1 fruit fly cellular context compared by ENCODE assay signal in the genomic region with DNA sequence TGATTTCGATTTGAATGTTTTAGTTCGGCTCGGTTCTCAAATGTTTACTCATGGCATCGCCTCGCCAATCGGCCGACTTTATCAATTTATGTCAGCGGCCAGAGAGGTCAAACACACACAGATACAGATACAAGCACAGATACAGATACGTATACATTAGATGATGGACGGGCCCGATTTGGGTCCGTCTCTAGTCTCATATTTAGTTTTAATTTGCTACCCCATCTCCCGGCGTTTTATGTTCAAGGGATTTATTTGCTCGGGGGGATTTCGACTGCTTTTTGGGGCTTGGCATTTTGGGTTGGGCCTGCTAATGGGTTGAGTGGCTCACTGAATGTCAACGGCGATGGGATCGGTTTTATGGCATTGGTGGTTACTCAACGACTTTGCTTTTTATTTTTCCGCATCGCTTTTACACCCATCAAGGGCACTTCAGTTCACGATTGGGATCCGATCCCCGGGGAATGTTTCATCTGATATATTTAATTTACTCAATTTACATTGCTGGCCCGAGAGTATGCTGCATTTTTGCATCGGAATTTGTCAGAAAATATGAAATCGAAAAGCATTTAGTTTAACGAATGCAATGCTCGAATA.
TF ChIP-seq lines count a peak whose summit lies in the region.

No protein-coding gene starts in this region.

TF ChIP-seq in whole organism, embryonic, 481 proteins besides CTCF, POLR2A, EP300 and RAD21 (continued from another document):
- TF ChIP-seq ara (GFP tag; IDR thresholded peaks at IDR 0.05; lab: Robert Waterston, UW) (no peak), CG12236 (GFP tag; optimal IDR thresholded peaks at IDR 0.05; lab: Kevin White, UChicago) (no peak), Pdp1 (GFP tag; optimal IDR thresholded peaks at IDR 0.05; lab: Kevin White, UChicago) (peak in 1 of 2 experiments; percentile 81), ken (GFP tag; IDR thresholded peaks at IDR 0.05; lab: Robert Waterston, UW) (no peak), Hmx (GFP tag; optimal IDR thresholded peaks at IDR 0.05; lab: Kevin White, UChicago) (no peak), CG15479 (GFP tag; optimal IDR thresholded peaks at IDR 0.05; lab: Kevin White, UChicago) (no peak), Hr78 (GFP tag; optimal IDR thresholded peaks at IDR 0.05; lab: Kevin White, UChicago) (peak in 1 of 2 experiments; percentile 82), Med (GFP tag; lab: Kevin White, UChicago) (peak; percentile 13), Sox102F (GFP tag; optimal IDR thresholded peaks at IDR 0.05; lab: Kevin White, UChicago) (no peak), CG13894 (tag; optimal IDR thresholded peaks at IDR 0.05; lab: Kevin White, UChicago) (peak; percentile 8), Dip2 (GFP tag; IDR thresholded peaks at IDR 0.05; lab: Robert Waterston, UW) (no peak), ase (GFP tag; IDR thresholded peaks at IDR 0.05; lab: Robert Waterston, UW) (no peak), Asciz (GFP tag; optimal IDR thresholded peaks at IDR 0.05; lab: Kevin White, UChicago) (no peak), CG33557 (GFP tag; optimal IDR thresholded peaks at IDR 0.05; lab: Kevin White, UChicago) (no peak), Sry-δ (GFP tag; optimal IDR thresholded peaks at IDR 0.05; lab: Kevin White, UChicago) (no peak), Adf1 (GFP tag; IDR thresholded peaks at IDR 0.05; lab: Robert Waterston, UW) (no peak), CG3995 (GFP tag; optimal IDR thresholded peaks at IDR 0.05; lab: Kevin White, UChicago) (no peak), corto (GFP tag; optimal IDR thresholded peaks at IDR 0.05; lab: Kevin White, UChicago) (no peak), tin (GFP tag; optimal IDR thresholded peaks at IDR 0.05; lab: Kevin White, UChicago) (no peak), HLH3B (GFP tag; IDR thresholded peaks at IDR 0.05; lab: Robert Waterston, UW) (no peak), Ssrp (tag; optimal IDR thresholded peaks at IDR 0.05; lab: Kevin White, UChicago) (no peak), CG15073 (GFP tag; optimal IDR thresholded peaks at IDR 0.05; lab: Kevin White, UChicago) (no peak), Nf-YA (GFP tag; IDR thresholded peaks at IDR 0.05; lab: Robert Waterston, UW) (no peak), sug (tag; optimal IDR thresholded peaks at IDR 0.05; lab: Kevin White, UChicago) (peak; percentile 51), chinmo (GFP tag; IDR thresholded peaks at IDR 0.05; lab: Robert Waterston, UW; ENCODE audit: partially characterized antibody) (0 out of 4 replicates have a peak, but pooled peaks have one; percentile 58), GATAe (GFP tag; conservative IDR thresholded peaks at IDR 0.05; lab: Robert Waterston, UW) (no peak), vvl (GFP tag; IDR thresholded peaks at IDR 0.05; lab: Robert Waterston, UW) (no peak), CG12155 (GFP tag; optimal IDR thresholded peaks at IDR 0.05; lab: Kevin White, UChicago) (no peak), CG2116 (GFP tag; optimal IDR thresholded peaks at IDR 0.05; lab: Kevin White, UChicago) (no peak), CG6791 (GFP tag; IDR thresholded peaks at IDR 0.05; lab: Robert Waterston, UW; ENCODE audit: partially characterized antibody) (no peak), gt (GFP tag; IDR thresholded peaks at IDR 0.05; lab: Robert Waterston, UW) (no peak), TFAM (GFP tag; optimal IDR thresholded peaks at IDR 0.05; lab: Kevin White, UChicago) (no peak), bowl (GFP tag; IDR thresholded peaks at IDR 0.05; lab: Robert Waterston, UW) (no peak), br (optimal IDR thresholded peaks at IDR 0.05; lab: Kevin White, UChicago) (no peak), maf-S (GFP tag; optimal IDR thresholded peaks at IDR 0.05; lab: Kevin White, UChicago) (no peak), slbo (GFP tag; IDR thresholded peaks at IDR 0.05; lab: Robert Waterston, UW) (no peak), CG9932 (GFP tag; IDR thresholded peaks at IDR 0.05; lab: Robert Waterston, UW) (no peak), B-H1 (GFP tag; IDR thresholded peaks at IDR 0.05; lab: Robert Waterston, UW) (no peak), Trl (optimal IDR thresholded peaks at IDR 0.05; lab: Kevin White, UChicago) (no peak), Trl (GFP tag; optimal IDR thresholded peaks at IDR 0.05; lab: Kevin White, UChicago) (no peak), dati (GFP tag; IDR thresholded peaks at IDR 0.05; lab: Robert Waterston, UW) (no peak), CG10209 (GFP tag; optimal IDR thresholded peaks at IDR 0.05; lab: Kevin White, UChicago) (no peak), zfh1 (GFP tag; IDR thresholded peaks at IDR 0.05; lab: Robert Waterston, UW) (no peak), caup (GFP tag; optimal IDR thresholded peaks at IDR 0.05; lab: Kevin White, UChicago; ENCODE audit: severe bottlenecking) (no peak), CG12769 (tag; optimal IDR thresholded peaks at IDR 0.05; lab: Kevin White, UChicago) (peak; percentile 48), da (GFP tag; optimal IDR thresholded peaks at IDR 0.05; lab: Kevin White, UChicago) (no peak), twi (tag; optimal IDR thresholded peaks at IDR 0.05; lab: Kevin White, UChicago) (no peak), sd (tag; optimal IDR thresholded peaks at IDR 0.05; lab: Kevin White, UChicago) (peak; percentile 37), disco-r (GFP tag; optimal IDR thresholded peaks at IDR 0.05; lab: Kevin White, UChicago) (no peak), Dref (GFP tag; IDR thresholded peaks at IDR 0.05; lab: Robert Waterston, UW) (no peak), nmo (GFP tag; optimal IDR thresholded peaks at IDR 0.05; lab: Kevin White, UChicago) (no peak), hb (GFP tag; IDR thresholded peaks at IDR 0.05; lab: Robert Waterston, UW; ENCODE audit: partially characterized antibody) (no peak), toy (GFP tag; IDR thresholded peaks at IDR 0.05; lab: Robert Waterston, UW) (no peak), chif (GFP tag; optimal IDR thresholded peaks at IDR 0.05; lab: Kevin White, UChicago) (no peak), CG2202 (tag; optimal IDR thresholded peaks at IDR 0.05; lab: Kevin White, UChicago) (no peak), kni (GFP tag; optimal IDR thresholded peaks at IDR 0.05; lab: Kevin White, UChicago) (no peak), mirr (GFP tag; optimal IDR thresholded peaks at IDR 0.05; lab: Kevin White, UChicago) (peak; percentile 13), CG13287 (GFP tag; IDR thresholded peaks at IDR 0.05; lab: Robert Waterston, UW; ENCODE audit: partially characterized antibody) (no peak), cg (GFP tag; optimal IDR thresholded peaks at IDR 0.05; lab: Kevin White, UChicago) (peak; percentile 43), ftz-f1 (GFP tag; optimal IDR thresholded peaks at IDR 0.05; lab: Kevin White, UChicago) (peak; percentile 19), h (optimal IDR thresholded peaks at IDR 0.05; lab: Kevin White, UChicago) (no peak), fd102C (GFP tag; optimal IDR thresholded peaks at IDR 0.05; lab: Kevin White, UChicago) (no peak), Dek (tag; optimal IDR thresholded peaks at IDR 0.05; lab: Kevin White, UChicago) (no peak), CG17359 (tag; optimal IDR thresholded peaks at IDR 0.05; lab: Kevin White, UChicago) (no peak), oc (tag; optimal IDR thresholded peaks at IDR 0.05; lab: Kevin White, UChicago) (no peak), nau (GFP tag; optimal IDR thresholded peaks at IDR 0.05; lab: Kevin White, UChicago) (no peak), CG13123 (GFP tag; optimal IDR thresholded peaks at IDR 0.05; lab: Kevin White, UChicago) (no peak), yki (optimal IDR thresholded peaks at IDR 0.05; lab: Kevin White, UChicago) (no peak), CG10543 (GFP tag; optimal IDR thresholded peaks at IDR 0.05; lab: Kevin White, UChicago) (peak; percentile 51), tup (GFP tag; optimal IDR thresholded peaks at IDR 0.05; lab: Kevin White, UChicago) (no peak), CG11398 (GFP tag; optimal IDR thresholded peaks at IDR 0.05; lab: Kevin White, UChicago) (no peak), CG34376 (GFP tag; optimal IDR thresholded peaks at IDR 0.05; lab: Kevin White, UChicago) (peak; percentile 68), hkb (optimal IDR thresholded peaks at IDR 0.05; lab: Kevin White, UChicago) (no peak), hkb (GFP tag; IDR thresholded peaks at IDR 0.05; lab: Robert Waterston, UW) (no peak), ato (GFP tag; IDR thresholded peaks at IDR 0.05; lab: Robert Waterston, UW; ENCODE audit: partially characterized antibody) (no peak), fd3F (GFP tag; optimal IDR thresholded peaks at IDR 0.05; lab: Kevin White, UChicago) (no peak), E2f1 (GFP tag; IDR thresholded peaks at IDR 0.05; lab: Robert Waterston, UW) (no peak), Ets65A (GFP tag; lab: Kevin White, UChicago) (no peak), HLHmδ (GFP tag; optimal IDR thresholded peaks at IDR 0.05; lab: Kevin White, UChicago) (no peak), Nf-YC (tag; optimal IDR thresholded peaks at IDR 0.05; lab: Kevin White, UChicago) (no peak), Oaz (GFP tag; IDR thresholded peaks at IDR 0.05; lab: Robert Waterston, UW) (no peak), CG2129 (GFP tag; IDR thresholded peaks at IDR 0.05; lab: Robert Waterston, UW; ENCODE audit: partially characterized antibody) (no peak), CG8478 (optimal IDR thresholded peaks at IDR 0.05; lab: Kevin White, UChicago) (no peak)
